Fruit fly (Drosophila melanogaster): Measurements from ENCODE around the gene MAPk-Ak2.

dm6 chrX:5766732-5767131, 2.7 kb upstream of the MAPk-Ak2 start:
- no peak for TF ChIP-seq Myc (optimal IDR thresholded peaks at IDR 0.05)
- no peak for TF ChIP-seq Sin3A (optimal IDR thresholded peaks at IDR 0.05)
- no peak for TF ChIP-seq ttk (optimal IDR thresholded peaks at IDR 0.05)
- no peak for TF ChIP-seq h (optimal IDR thresholded peaks at IDR 0.05)
